Worm (Caenorhabditis elegans) whole organism, early embryonic: ENCODE results near the gene T08B6.1.

ENCODE experiments used
- F13C5.2 ChIP-seq: sonication (generic microtip); optimal IDR thresholded peaks from 2 replicates; lab custom pipeline; 2017; ENCODE audit warnings: mild to moderate bottlenecking, missing genetic modification characterization, inconsistent platforms, missing compliant biosample characterization
- ama-1 ChIP-seq: fragments of 150-350 bp; optimal IDR thresholded peaks from 2 replicates; lab custom pipeline; 2014
- flt-1 ChIP-seq: fragments of 200-800 bp; sonication (Bioruptor generic); IDR thresholded peaks from 2 replicates; pipeline ENCODE4 v1.3.6; 2022; ENCODE audit warnings: missing genetic modification characterization, missing compliant biosample characterization
- hmg-4 ChIP-seq: fragments of 200-800 bp; sonication (Bioruptor generic); optimal IDR thresholded peaks from 2 replicates; lab custom pipeline; 2018; ENCODE audit warnings: mild to moderate bottlenecking, missing genetic modification characterization, missing compliant biosample characterization
- pes-1 ChIP-seq: fragments of 200-800 bp; sonication (Bioruptor generic); IDR thresholded peaks from 2 replicates; pipeline ENCODE4 v1.3.6; 2022; ENCODE audit warnings: missing genetic modification reagents, missing genetic modification characterization, missing compliant biosample characterization
- tbx-37 ChIP-seq: fragments of 200-800 bp; sonication (Bioruptor generic); conservative IDR thresholded peaks from 2 replicates; pipeline ENCODE4 v1.3.6; 2022; ENCODE audit warnings: missing genetic modification reagents, missing genetic modification characterization, missing compliant biosample characterization

- no peak for TF ChIP-seq hmg-4 (GFP tag; lab: Kevin White, UChicago)
- no peak for TF ChIP-seq ama-1 (lab: Kevin White, UChicago)
- no peak for TF ChIP-seq flt-1 (GFP tag; lab: Robert Waterston, UW)
- TF ChIP-seq F13C5.2 (tag; lab: Kevin White, UChicago), result no peak
- no peak for TF ChIP-seq tbx-37 (GFP tag; lab: Robert Waterston, UW)
- no peak for TF ChIP-seq pes-1 (GFP tag; lab: Robert Waterston, UW)
Observed at ce11 chrIV:4889613-4890012, 2.5 kb upstream of the T08B6.1 start, which contains the start of gene sgnh-1.
